Worm (Caenorhabditis elegans): ENCODE measurements around the gene C06E4.6.

ce11 chrIV:7301481-7301880 is 43.4 kb upstream of the C06E4.6 start:
- no peak for TF ChIP-seq him-1 (tag; optimal IDR thresholded peaks at IDR 0.05)
- no peak for TF ChIP-seq dao-5 (tag; optimal IDR thresholded peaks at IDR 0.05)
- no peak for TF ChIP-seq W03F9.2 (tag; optimal IDR thresholded peaks at IDR 0.05)

All from whole organism, L4/young adult.